Worm (Caenorhabditis elegans): Measurements from ENCODE around the gene cutl-16.

DNA sequence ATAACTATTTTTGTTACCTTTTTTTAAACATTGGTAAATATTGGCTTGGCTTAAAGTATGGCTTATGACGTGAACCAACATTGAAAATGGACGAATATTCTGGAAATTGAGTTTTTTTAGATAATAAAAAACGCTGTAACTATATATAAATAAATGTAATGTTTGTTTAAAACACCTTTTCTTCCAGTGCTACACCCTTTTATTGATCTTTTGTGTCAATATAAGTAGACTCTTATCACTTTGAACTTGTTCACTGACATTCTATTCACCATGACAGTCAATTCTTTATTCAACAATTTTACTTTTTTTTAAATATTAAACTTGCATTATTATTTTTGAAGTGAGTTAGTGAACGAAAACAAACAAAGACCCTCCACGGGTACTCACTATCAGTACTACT lies 38.0 kb upstream of the cutl-16 start, which contains the start of gene T25D10.1:
- no peak for TF ChIP-seq pes-1 (GFP tag; IDR thresholded peaks at IDR 0.05)
- TF ChIP-seq tbx-37 (GFP tag; conservative IDR thresholded peaks at IDR 0.05): no peak
- no peak for TF ChIP-seq ama-1 (optimal IDR thresholded peaks at IDR 0.05)
- no peak for TF ChIP-seq tra-4 (tag; optimal IDR thresholded peaks at IDR 0.05)
- TF ChIP-seq F13C5.2 (tag; optimal IDR thresholded peaks at IDR 0.05): no peak
- TF ChIP-seq hmg-4 (GFP tag; optimal IDR thresholded peaks at IDR 0.05): no peak
- TF ChIP-seq ceh-36 (tag; optimal IDR thresholded peaks at IDR 0.05): no peak
- no peak for TF ChIP-seq scrt-1 (GFP tag; IDR thresholded peaks at IDR 0.05)
- TF ChIP-seq ets-7 (tag; optimal IDR thresholded peaks at IDR 0.05): no peak
